Fruit fly (Drosophila melanogaster) whole organism, embryonic: ENCODE results near the gene CG7506.

Experiments
- Atf-2 ChIP-seq: fragments of 200-800 bp; sonication (Bioruptor generic); optimal IDR thresholded peaks from 2 replicates; lab custom pipeline; 2016; ENCODE audit warnings: missing biosample characterization, missing genetic modification characterization
- CG34224 ChIP-seq: fragments of 200-800 bp; sonication (Bioruptor generic); IDR thresholded peaks from 3 replicates; pipeline ENCODE4 v1.3.6; 2022; ENCODE audit warnings: missing biosample characterization, missing genetic modification characterization; ENCODE audit not compliant: partially characterized antibody
- CG8924 ChIP-seq: fragments of 200-800 bp; optimal IDR thresholded peaks from 3 replicates; lab custom pipeline; 2019; ENCODE audit warnings: missing biosample characterization, mild to moderate bottlenecking, missing genetic modification characterization, moderate library complexity
- Dfd ChIP-seq, 2 experiments: fragments of >200 bp; optimal IDR thresholded peaks; 2 replicates each; lab custom pipeline; 2017; ENCODE audit warnings: missing biosample characterization in 2 of 2, missing genetic modification characterization in 2 of 2
- Dip3 ChIP-seq: fragments of 200-800 bp; sonication (Bioruptor generic); optimal IDR thresholded peaks from 3 replicates; lab custom pipeline; 2016; ENCODE audit warnings: missing biosample characterization, missing genetic modification characterization
- Dll ChIP-seq: fragments of 200-800 bp; sonication (Bioruptor generic); IDR thresholded peaks from 4 replicates; pipeline ENCODE4 v1.3.6; 2022; ENCODE audit warnings: missing biosample characterization, missing genetic modification characterization; ENCODE audit not compliant: partially characterized antibody
- mld ChIP-seq: fragments of 200-800 bp; sonication (Bioruptor generic); IDR thresholded peaks from 3 replicates; pipeline ENCODE4 v1.3.6; 2022; ENCODE audit warnings: missing biosample characterization, missing genetic modification characterization; ENCODE audit not compliant: partially characterized antibody
- nmo ChIP-seq: fragments of 200-800 bp; sonication (Bioruptor generic); optimal IDR thresholded peaks from 2 replicates; lab custom pipeline; 2018; ENCODE audit warnings: missing biosample characterization, mild to moderate bottlenecking, missing genetic modification characterization, moderate library complexity
- pho ChIP-seq: fragments of 200-800 bp; sonication (Bioruptor generic); optimal IDR thresholded peaks from 2 replicates; lab custom pipeline; 2016; ENCODE audit warnings: missing biosample characterization, missing genetic modification characterization
- psq ChIP-seq: fragments of 200-800 bp; sonication (Bioruptor generic); optimal IDR thresholded peaks from 2 replicates; lab custom pipeline; 2017; ENCODE audit warnings: missing biosample characterization, missing genetic modification characterization
- trh ChIP-seq: fragments of 200-800 bp; sonication (Bioruptor generic); optimal IDR thresholded peaks from 2 replicates; lab custom pipeline; 2016; ENCODE audit warnings: missing biosample characterization, missing genetic modification characterization
- vnd ChIP-seq: fragments of 200-800 bp; sonication (Bioruptor generic); IDR thresholded peaks from 3 replicates; pipeline ENCODE4 v1.3.6; 2022; ENCODE audit warnings: missing biosample characterization, missing genetic modification characterization; ENCODE audit not compliant: partially characterized antibody

DNA sequence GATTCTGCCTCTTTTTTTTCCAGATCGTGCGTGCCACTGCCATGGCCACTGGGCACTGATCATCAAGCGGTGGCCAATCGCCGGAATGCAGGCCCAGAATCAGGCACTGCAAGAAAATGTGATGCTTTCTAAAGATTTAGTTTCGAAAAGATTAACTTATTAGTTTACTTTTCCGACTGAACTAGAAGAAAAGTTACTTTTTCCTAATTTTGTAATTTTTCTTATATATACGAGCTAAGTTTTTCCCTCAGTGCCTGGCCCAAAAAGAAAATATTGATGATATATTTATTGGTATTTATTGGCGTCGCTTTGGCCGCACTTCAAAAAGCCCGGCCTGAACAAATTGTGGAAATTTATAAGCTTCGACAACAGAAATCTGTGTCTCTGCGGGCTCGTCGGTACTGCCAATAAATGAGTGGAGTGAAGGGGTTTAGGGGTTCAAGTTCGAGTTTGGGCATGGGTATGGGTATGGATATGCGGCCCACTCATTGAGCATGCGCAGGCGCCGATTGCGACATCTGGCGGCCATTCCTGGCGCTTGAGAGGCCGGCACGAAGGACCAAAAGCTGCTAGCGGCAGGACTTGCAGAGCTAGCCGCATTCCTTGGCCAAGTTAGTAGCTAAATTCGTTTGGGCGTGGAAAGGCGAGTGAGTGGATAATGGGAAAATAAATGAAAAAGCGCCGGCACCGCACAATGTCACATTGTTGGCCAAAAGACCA, 40.2 kb downstream of the CG7506 start:
- no peak for TF ChIP-seq trh (GFP tag; lab: Kevin White, UChicago)
- peak; percentile 21 for TF ChIP-seq nmo (GFP tag; lab: Kevin White, UChicago)
- TF ChIP-seq CG34224 (GFP tag; lab: Robert Waterston, UW) = no peak
- no peak for TF ChIP-seq Atf-2 (GFP tag; lab: Kevin White, UChicago)
- no peak for TF ChIP-seq mld (GFP tag; lab: Robert Waterston, UW)
- TF ChIP-seq Dip3 = no peak
- TF ChIP-seq Dll (GFP tag; lab: Robert Waterston, UW) = no peak
- TF ChIP-seq pho (GFP tag; lab: Kevin White, UChicago) = no peak
- no peak for TF ChIP-seq Dfd (GFP tag; optimal IDR thresholded peaks at IDR 0.05; lab: Kevin White, UChicago)
- TF ChIP-seq psq (GFP tag; lab: Kevin White, UChicago) = no peak
- no peak for TF ChIP-seq CG8924 (tag; lab: Kevin White, UChicago)
- no peak for TF ChIP-seq vnd (GFP tag; lab: Robert Waterston, UW)
